Worm (Caenorhabditis elegans) whole organism, L1 larva: Measurements from ENCODE around the gene dhhc-1.

Experiments used
- ces-1 ChIP-seq: fragments of 150-350 bp; optimal IDR thresholded peaks from 2 replicates; lab custom pipeline; 2014; ENCODE audit warnings: missing biosample characterization, missing genetic modification reagents, missing genetic modification characterization
- dpl-1 ChIP-seq, 3 experiments: fragments of 150-350 bp in 2 of 3; sonication (generic microtip) in 1 of 3; optimal IDR thresholded peaks; 2 replicates each; lab custom pipeline; 2014 to 2017; ENCODE audit warnings: missing biosample characterization in 3 of 3, missing genetic modification characterization in 3 of 3, missing genetic modification reagents in 3 of 3
- egl-27 ChIP-seq, 2 experiments: fragments of 150-350 bp in 1 of 2; sonication (generic microtip); optimal IDR thresholded peaks; 3 replicates each; lab custom pipeline; 2017 to 2018; ENCODE audit warnings: missing biosample characterization in 2 of 2, missing genetic modification characterization in 2 of 2, missing genetic modification reagents in 2 of 2
- isw-1 ChIP-seq: fragments of 200-800 bp; sonication (Bioruptor generic); IDR thresholded peaks from 2 replicates; pipeline ENCODE4 v1.3.6; 2022; ENCODE audit warnings: missing genetic modification characterization, missing compliant biosample characterization
- jun-1 ChIP-seq: fragments of 150-350 bp; optimal IDR thresholded peaks from 2 replicates; lab custom pipeline; 2014; ENCODE audit warnings: missing biosample characterization, missing genetic modification reagents, missing genetic modification characterization
- lin-13 ChIP-seq: fragments of 150-350 bp; optimal IDR thresholded peaks from 2 replicates; lab custom pipeline; 2014; ENCODE audit warnings: missing biosample characterization, missing genetic modification reagents, missing genetic modification characterization
- mdl-1 ChIP-seq, 2 experiments: fragments of 150-350 bp; optimal IDR thresholded peaks; 2 replicates each; lab custom pipeline; 2014 to 2017; ENCODE audit warnings: missing biosample characterization in 2 of 2, missing genetic modification characterization in 2 of 2, inconsistent platforms in 1 of 2
- nhr-12 ChIP-seq: sonication (generic microtip); optimal IDR thresholded peaks from 2 replicates; lab custom pipeline; 2017; ENCODE audit warnings: missing biosample characterization, missing genetic modification characterization
- nhr-237 ChIP-seq: fragments of 150-350 bp; optimal IDR thresholded peaks from 2 replicates; lab custom pipeline; 2014; ENCODE audit warnings: missing biosample characterization, missing genetic modification characterization
- nhr-77 ChIP-seq: fragments of 150-350 bp; optimal IDR thresholded peaks from 2 replicates; lab custom pipeline; 2014; ENCODE audit warnings: missing biosample characterization, missing genetic modification characterization
- nhr-84 ChIP-seq: sonication (generic microtip); optimal IDR thresholded peaks from 2 replicates; lab custom pipeline; 2017; ENCODE audit warnings: missing biosample characterization, missing genetic modification characterization
- unc-130 ChIP-seq: fragments of 150-350 bp; optimal IDR thresholded peaks from 2 replicates; lab custom pipeline; 2017; ENCODE audit warnings: missing biosample characterization, missing genetic modification characterization, inconsistent platforms
- unc-62 ChIP-seq: fragments of 150-350 bp; optimal IDR thresholded peaks from 2 replicates; lab custom pipeline; 2014; ENCODE audit warnings: missing biosample characterization, missing genetic modification reagents, missing genetic modification characterization

DNA sequence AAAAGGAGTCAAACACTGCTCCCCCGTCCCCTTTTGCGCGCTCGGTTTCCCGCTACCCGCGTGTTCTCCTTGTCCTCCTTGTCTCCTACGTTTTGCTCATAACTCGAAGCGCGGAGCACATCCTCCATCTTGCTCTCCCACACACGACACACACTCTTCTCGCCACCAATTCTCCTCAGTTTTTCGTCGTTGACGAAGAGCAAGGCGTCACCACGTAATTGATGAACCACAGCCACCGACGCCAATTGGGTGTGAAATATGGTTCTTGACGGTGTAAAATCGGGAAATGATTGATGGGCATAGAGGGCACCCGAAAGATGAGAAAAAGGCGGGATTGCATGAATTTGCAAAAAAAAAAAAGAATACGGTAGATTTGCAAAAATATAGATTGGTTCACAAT is 48.6 kb upstream of the dhhc-1 start:
- TF ChIP-seq jun-1 (tag; lab: Kevin White, UChicago) = no peak
- TF ChIP-seq egl-27 (tag; optimal IDR thresholded peaks at IDR 0.05; lab: Kevin White, UChicago) = no peak
- TF ChIP-seq unc-62 = no peak
- no peak for TF ChIP-seq unc-130 (tag; lab: Kevin White, UChicago)
- TF ChIP-seq mdl-1 (tag; optimal IDR thresholded peaks at IDR 0.05; lab: Kevin White, UChicago) = no peak
- TF ChIP-seq nhr-12 = no peak
- TF ChIP-seq ces-1 (GFP tag; lab: Kevin White, UChicago) = no peak
- TF ChIP-seq nhr-84 (tag; lab: Kevin White, UChicago) = no peak
- no peak for TF ChIP-seq dpl-1 (GFP tag; optimal IDR thresholded peaks at IDR 0.05; lab: Kevin White, UChicago)
- TF ChIP-seq lin-13 (GFP tag; lab: Kevin White, UChicago) = no peak
- no peak for TF ChIP-seq nhr-237 (tag; lab: Kevin White, UChicago)
- no peak for TF ChIP-seq isw-1 (GFP tag; lab: Robert Waterston, UW)
- TF ChIP-seq nhr-77 = no peak
